Fruit fly (Drosophila melanogaster): ENCODE results near the gene CG31267.
A peak's percentile ranks its signal among the peaks of the same experiment; 100 is the strongest.

The CG31267 gene

DNA sequence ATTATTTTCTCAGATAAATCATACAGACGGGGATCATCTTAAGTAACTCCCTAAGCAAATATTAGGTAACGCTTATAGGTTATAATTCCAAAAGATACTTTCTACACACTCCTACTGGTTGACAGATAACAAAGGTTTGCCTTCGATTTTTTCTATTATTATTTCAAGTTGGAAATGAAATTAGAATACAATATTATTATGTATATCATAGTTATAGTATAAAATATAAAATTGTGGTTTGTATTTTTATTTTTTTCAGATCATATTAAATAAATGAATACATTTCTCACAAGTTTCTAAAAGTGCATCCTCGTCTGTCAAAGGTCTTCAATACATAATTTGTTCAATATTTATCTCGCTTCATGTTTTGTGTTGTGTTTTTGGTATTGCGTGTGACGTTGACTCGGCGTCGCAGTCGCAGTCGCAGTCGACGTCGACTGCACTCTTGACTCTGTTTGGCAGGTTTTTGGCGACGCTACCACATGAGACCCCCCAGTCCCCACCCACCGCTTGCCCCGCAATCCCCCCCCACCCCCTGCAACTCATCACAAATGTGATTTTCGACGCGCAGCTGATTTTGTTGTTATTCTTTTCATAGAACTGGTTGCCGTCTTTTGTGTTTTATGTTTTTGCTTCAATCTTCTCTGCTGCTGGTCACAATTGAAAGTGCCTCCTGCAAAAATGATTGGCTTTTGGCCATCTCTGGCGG lies 11.0 kb upstream of the CG31267 start (continued):
- TF ChIP-seq eg (GFP tag; IDR thresholded peaks at IDR 0.05) = no peak; the same call in 2 of the 3 replicates
- TF ChIP-seq CG6163 (GFP tag; IDR thresholded peaks at IDR 0.05) = no peak
- TF ChIP-seq Sox15 (GFP tag; optimal IDR thresholded peaks at IDR 0.05) = no peak
- TF ChIP-seq Eip78C (GFP tag) = no peak
- no peak for TF ChIP-seq salr (GFP tag; optimal IDR thresholded peaks at IDR 0.05)
- TF ChIP-seq CG7368 (GFP tag; optimal IDR thresholded peaks at IDR 0.05) = no peak
- no peak for TF ChIP-seq fkh (GFP tag; optimal IDR thresholded peaks at IDR 0.05)
- TF ChIP-seq Hr39 (GFP tag; optimal IDR thresholded peaks at IDR 0.05) = peak; percentile 35
- TF ChIP-seq CG8319 (GFP tag; optimal IDR thresholded peaks at IDR 0.05) = no peak
- no peak for TF ChIP-seq CG1621 (tag; optimal IDR thresholded peaks at IDR 0.05)
- peak; percentile 49 for TF ChIP-seq acj6 (GFP tag; optimal IDR thresholded peaks at IDR 0.05)
- TF ChIP-seq CG10669 (GFP tag; optimal IDR thresholded peaks at IDR 0.05) = no peak
- no peak for TF ChIP-seq fd85E (GFP tag; optimal IDR thresholded peaks at IDR 0.05)
- no peak for TF ChIP-seq esn (GFP tag; optimal IDR thresholded peaks at IDR 0.05)
- TF ChIP-seq CG6276 (GFP tag; optimal IDR thresholded peaks at IDR 0.05) = peak; percentile 25
- TF ChIP-seq Lpt (GFP tag; optimal IDR thresholded peaks at IDR 0.05) = no peak
- peak; percentile 27 for TF ChIP-seq Blimp-1 (GFP tag; optimal IDR thresholded peaks at IDR 0.05)
- peak; percentile 25 for TF ChIP-seq CG8632 (GFP tag; optimal IDR thresholded peaks at IDR 0.05)
- no peak for TF ChIP-seq Ets96B (tag; optimal IDR thresholded peaks at IDR 0.05)
- TF ChIP-seq topi (GFP tag; optimal IDR thresholded peaks at IDR 0.05) = no peak
- TF ChIP-seq CG4318 (GFP tag; optimal IDR thresholded peaks at IDR 0.05) = peak; percentile 12
- TF ChIP-seq pdm3 (GFP tag; optimal IDR thresholded peaks at IDR 0.05) = no peak
- no peak for TF ChIP-seq Gug (GFP tag; IDR thresholded peaks at IDR 0.05)
- peak; percentile 22 for TF ChIP-seq CG31627 (GFP tag; optimal IDR thresholded peaks at IDR 0.05)
- TF ChIP-seq svp (GFP tag) = peak; percentile 88
- TF ChIP-seq CG3032 (tag; optimal IDR thresholded peaks at IDR 0.05) = no peak
- peak; percentile 61; the same call in 2 of the 3 replicates for TF ChIP-seq CG8119 (GFP tag; IDR thresholded peaks at IDR 0.05)
- peak; percentile 58 for TF ChIP-seq CG15336 (GFP tag; IDR thresholded peaks at IDR 0.05)
- no peak for TF ChIP-seq dac (GFP tag; optimal IDR thresholded peaks at IDR 0.05)

- TF ChIP-seq CG6854 (GFP tag; optimal IDR thresholded peaks at IDR 0.05) = no peak
- no peak for TF ChIP-seq CG7368 (GFP tag; optimal IDR thresholded peaks at IDR 0.05)
- TF ChIP-seq CG10669 (GFP tag; optimal IDR thresholded peaks at IDR 0.05) = no peak
- no peak for TF ChIP-seq Hr38 (GFP tag; optimal IDR thresholded peaks at IDR 0.05)
- no peak for TF ChIP-seq Eip93F (GFP tag; optimal IDR thresholded peaks at IDR 0.05)
These were observed 9.8 kb upstream of the CG31267 start, which contains the start of gene CG45079 for dm6 chr3R:17124177-17124576. TSS of gene CG45079 (plus strand) at chr3R:17124477.

dm6 chr3R:17125339-17126044 lies 8.5 kb upstream of the CG31267 start, which contains the start of gene cher:
TSS of gene cher (minus strand) at chr3R:17125389.
- no peak for TF ChIP-seq net (GFP tag; optimal IDR thresholded peaks at IDR 0.05)
- no peak for TF ChIP-seq Sox14 (GFP tag; optimal IDR thresholded peaks at IDR 0.05)
- TF ChIP-seq dac (GFP tag; optimal IDR thresholded peaks at IDR 0.05) = no peak
- no peak for TF ChIP-seq CG8319 (GFP tag; optimal IDR thresholded peaks at IDR 0.05)
- TF ChIP-seq CG34406 (GFP tag; optimal IDR thresholded peaks at IDR 0.05) = no peak
- no peak for TF ChIP-seq CG16779 (tag; optimal IDR thresholded peaks at IDR 0.05)
- TF ChIP-seq CG6163 (GFP tag; IDR thresholded peaks at IDR 0.05) = no peak
- TF ChIP-seq lz (GFP tag; optimal IDR thresholded peaks at IDR 0.05) = no peak
- TF ChIP-seq achi (GFP tag; optimal IDR thresholded peaks at IDR 0.05) = no peak
- TF ChIP-seq CG4318 (GFP tag; optimal IDR thresholded peaks at IDR 0.05) = no peak
- no peak for TF ChIP-seq Met (GFP tag; optimal IDR thresholded peaks at IDR 0.05)
- no peak for TF ChIP-seq CG7368 (GFP tag; optimal IDR thresholded peaks at IDR 0.05)
- TF ChIP-seq Blimp-1 (GFP tag; optimal IDR thresholded peaks at IDR 0.05) = no peak
- TF ChIP-seq CG8119 (GFP tag; IDR thresholded peaks at IDR 0.05) = no peak
- no peak for TF ChIP-seq Hr4 (GFP tag; optimal IDR thresholded peaks at IDR 0.05)
- TF ChIP-seq dsx (GFP tag; optimal IDR thresholded peaks at IDR 0.05; ENCODE audit: poor library complexity, severe bottlenecking) = no peak
- TF ChIP-seq CG10631 (GFP tag; optimal IDR thresholded peaks at IDR 0.05) = no peak
- no peak for TF ChIP-seq Hr38 (GFP tag; optimal IDR thresholded peaks at IDR 0.05)
- no peak for TF ChIP-seq pdm3 (GFP tag; optimal IDR thresholded peaks at IDR 0.05)
- TF ChIP-seq CG9139 (GFP tag; optimal IDR thresholded peaks at IDR 0.05) = no peak

Measured in whole organism, prepupa.